Fruit fly (Drosophila melanogaster): ENCODE data around the gene CG7886.

Gene CG7886

DNA sequence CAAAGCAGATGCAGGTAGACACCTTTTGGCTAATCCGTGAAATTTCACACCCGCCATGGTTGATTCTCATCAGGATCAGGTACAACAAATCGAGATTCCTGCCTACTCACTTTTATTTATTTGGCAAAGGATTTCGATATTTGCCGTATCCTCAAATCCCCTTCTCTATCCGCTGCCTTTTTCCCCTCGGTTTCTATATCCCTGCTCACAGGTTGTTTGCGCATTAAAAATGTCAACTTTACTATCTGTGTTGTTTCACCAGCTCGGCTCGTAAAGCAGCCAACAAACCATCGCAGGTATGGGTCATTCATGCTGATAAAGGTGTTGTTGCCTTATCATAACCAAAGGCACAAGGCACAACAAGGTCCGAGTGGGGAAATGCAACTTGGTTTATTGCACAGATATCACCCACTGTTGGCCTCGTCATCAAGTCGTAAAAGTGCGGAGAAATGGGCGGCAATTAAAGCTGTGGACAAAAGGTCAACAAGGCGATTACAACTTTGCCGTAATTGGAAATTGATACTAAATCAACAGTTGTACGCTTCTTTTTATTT is 37.8 kb upstream of the CG7886 start (continued):
- no peak for TF ChIP-seq Xbp1 (GFP tag; optimal IDR thresholded peaks at IDR 0.05)
- no peak for TF ChIP-seq CG4854 (GFP tag; optimal IDR thresholded peaks at IDR 0.05)
- TF ChIP-seq lab (GFP tag; optimal IDR thresholded peaks at IDR 0.05) = no peak
- TF ChIP-seq sima (GFP tag; optimal IDR thresholded peaks at IDR 0.05) = no peak
- TF ChIP-seq CG15479 (GFP tag; optimal IDR thresholded peaks at IDR 0.05) = peak; percentile 71
- TF ChIP-seq Drgx (GFP tag; IDR thresholded peaks at IDR 0.05) = no peak
- TF ChIP-seq CG31365 (tag; optimal IDR thresholded peaks at IDR 0.05) = no peak
- no peak for TF ChIP-seq NC2α (GFP tag; optimal IDR thresholded peaks at IDR 0.05)
- TF ChIP-seq abd-A (tag; optimal IDR thresholded peaks at IDR 0.05) = no peak
- no peak for TF ChIP-seq CG13296 (GFP tag; optimal IDR thresholded peaks at IDR 0.05)
- peak; percentile 7 for TF ChIP-seq CG2678 (tag; optimal IDR thresholded peaks at IDR 0.05)
- TF ChIP-seq Dad (GFP tag; optimal IDR thresholded peaks at IDR 0.05) = no peak
- TF ChIP-seq crp (GFP tag; optimal IDR thresholded peaks at IDR 0.05) = no peak
- TF ChIP-seq Hr78 (GFP tag; optimal IDR thresholded peaks at IDR 0.05) = peak in 1 of 2 experiments; percentile 88
- TF ChIP-seq dm (GFP tag; optimal IDR thresholded peaks at IDR 0.05) = no peak
- peak; percentile 4 for TF ChIP-seq CG9727 (GFP tag; optimal IDR thresholded peaks at IDR 0.05)
- no peak for TF ChIP-seq pita (GFP tag; optimal IDR thresholded peaks at IDR 0.05)
- TF ChIP-seq eve (GFP tag; optimal IDR thresholded peaks at IDR 0.05) = no peak
- TF ChIP-seq Atf-2 (GFP tag; optimal IDR thresholded peaks at IDR 0.05) = no peak
- TF ChIP-seq CG33557 (GFP tag; optimal IDR thresholded peaks at IDR 0.05) = peak; percentile 26
- no peak for TF ChIP-seq CG12236 (GFP tag; optimal IDR thresholded peaks at IDR 0.05)
- TF ChIP-seq fd96Cb (tag; optimal IDR thresholded peaks at IDR 0.05) = no peak
- TF ChIP-seq ewg (GFP tag; optimal IDR thresholded peaks at IDR 0.05) = no peak
- no peak for TF ChIP-seq CG9876 (GFP tag; optimal IDR thresholded peaks at IDR 0.05)
- peak; percentile 20 for TF ChIP-seq nom (GFP tag; optimal IDR thresholded peaks at IDR 0.05)
- TF ChIP-seq bigmax (GFP tag; optimal IDR thresholded peaks at IDR 0.05) = no peak
- no peak for TF ChIP-seq Doc3 (GFP tag; IDR thresholded peaks at IDR 0.05; ENCODE audit: partially characterized antibody)
- TF ChIP-seq CG1792 (GFP tag; optimal IDR thresholded peaks at IDR 0.05) = no peak
- no peak for TF ChIP-seq vnd (GFP tag; IDR thresholded peaks at IDR 0.05; ENCODE audit: partially characterized antibody)
- TF ChIP-seq CHES-1-like (GFP tag; optimal IDR thresholded peaks at IDR 0.05) = no peak
- no peak for TF ChIP-seq Atf6 (GFP tag; IDR thresholded peaks at IDR 0.05)
- TF ChIP-seq bcd (GFP tag; optimal IDR thresholded peaks at IDR 0.05) = no peak
- no peak for TF ChIP-seq gfzf (GFP tag; optimal IDR thresholded peaks at IDR 0.05)
- no peak for TF ChIP-seq caup (GFP tag; optimal IDR thresholded peaks at IDR 0.05; ENCODE audit: severe bottlenecking)
- no peak for TF ChIP-seq ttk (GFP tag; IDR thresholded peaks at IDR 0.05)
- no peak for TF ChIP-seq ken (GFP tag; IDR thresholded peaks at IDR 0.05)
- TF ChIP-seq CG13624 (GFP tag; optimal IDR thresholded peaks at IDR 0.05) = no peak
- no peak for TF ChIP-seq CG14050 (GFP tag; IDR thresholded peaks at IDR 0.05)
- peak; percentile 8 for TF ChIP-seq CG1603 (tag; optimal IDR thresholded peaks at IDR 0.05)
- no peak for TF ChIP-seq ap (GFP tag; IDR thresholded peaks at IDR 0.05)
- peak; percentile 16; the same call in 1 of the 2 replicates for TF ChIP-seq onecut (GFP tag; IDR thresholded peaks at IDR 0.05)
- TF ChIP-seq CG15269 (tag; optimal IDR thresholded peaks at IDR 0.05) = no peak
- no peak for TF ChIP-seq prd (optimal IDR thresholded peaks at IDR 0.05)
- no peak for TF ChIP-seq prd (GFP tag; IDR thresholded peaks at IDR 0.05)
- TF ChIP-seq Meics (GFP tag; optimal IDR thresholded peaks at IDR 0.05) = no peak
- no peak for TF ChIP-seq CG10462 (GFP tag; optimal IDR thresholded peaks at IDR 0.05)
- TF ChIP-seq stc (GFP tag; IDR thresholded peaks at IDR 0.05) = no peak
- no peak for TF ChIP-seq mirr (GFP tag; optimal IDR thresholded peaks at IDR 0.05)
- TF ChIP-seq CG34422 (GFP tag; IDR thresholded peaks at IDR 0.05) = no peak
- TF ChIP-seq sens-2 (GFP tag; IDR thresholded peaks at IDR 0.05) = no peak
- TF ChIP-seq shn (GFP tag; optimal IDR thresholded peaks at IDR 0.05) = no peak

All from whole organism, embryonic.